Fruit fly (Drosophila melanogaster) Kc167 (cell line): ENCODE results near the gene CG14265.

Source experiments
- Myc ChIP-seq: fragments of >200 bp; optimal IDR thresholded peaks from 2 replicates; lab custom pipeline; 2017; ENCODE audit warnings: missing external identifiers
- Sin3A ChIP-seq: fragments of >200 bp; optimal IDR thresholded peaks from 2 replicates; lab custom pipeline; 2018; ENCODE audit warnings: missing external identifiers
- h ChIP-seq: fragments of >200 bp; optimal IDR thresholded peaks from 3 replicates; lab custom pipeline; 2018; ENCODE audit warnings: missing external identifiers
- insv ChIP-seq: fragments of >200 bp; optimal IDR thresholded peaks from 3 replicates; lab custom pipeline; 2018; ENCODE audit warnings: missing external identifiers
- psq ChIP-seq: fragments of >200 bp; optimal IDR thresholded peaks from 2 replicates; lab custom pipeline; 2017; ENCODE audit warnings: missing external identifiers
- ttk ChIP-seq: sonication (Bioruptor generic); optimal IDR thresholded peaks from 2 replicates; lab custom pipeline; 2017; ENCODE audit warnings: missing external identifiers

DNA sequence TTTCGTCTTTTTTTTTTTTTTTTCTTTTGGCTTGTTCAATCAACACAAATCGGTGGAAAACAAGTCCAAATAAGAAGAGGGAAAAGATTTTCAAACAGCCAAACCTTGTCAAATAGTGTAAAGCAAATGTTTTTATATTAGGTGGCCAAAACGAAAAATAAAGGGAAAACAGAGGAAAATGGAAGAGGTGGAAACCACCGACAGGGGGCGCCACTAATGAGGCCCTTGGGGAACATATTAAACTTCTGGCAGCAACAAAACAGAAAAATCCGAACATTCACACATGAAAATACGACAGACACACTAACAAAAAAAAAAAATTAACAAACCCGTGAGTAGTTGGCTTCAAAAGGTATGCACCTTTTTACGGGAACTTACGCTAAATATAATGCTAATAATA is 44.2 kb downstream of the CG14265 start:
- TF ChIP-seq psq (lab: Kevin White, UChicago) (no peak), h (no peak), Sin3A (lab: Kevin White, UChicago) (no peak), ttk (lab: Kevin White, UChicago) (no peak), Myc (lab: Kevin White, UChicago) (no peak), insv (lab: Kevin White, UChicago) (no peak)
